Fruit fly (Drosophila melanogaster): ENCODE measurements around the gene D2hgdh.

The D2hgdh gene

dm6 chrX:2123965-2124688 is 17.2 kb upstream of the D2hgdh start (continued):
- peak; percentile 95 for TF ChIP-seq unpg (GFP tag; optimal IDR thresholded peaks at IDR 0.05)
- TF ChIP-seq stc (GFP tag; IDR thresholded peaks at IDR 0.05): peak; percentile 89
- peak; percentile 80 for TF ChIP-seq Atf-2 (GFP tag; optimal IDR thresholded peaks at IDR 0.05)
- TF ChIP-seq CG7839 (tag; optimal IDR thresholded peaks at IDR 0.05): peak; percentile 99
- peak; percentile 95 for TF ChIP-seq sug (tag; optimal IDR thresholded peaks at IDR 0.05)
- TF ChIP-seq zf30C (GFP tag; optimal IDR thresholded peaks at IDR 0.05): peak; percentile 35
- TF ChIP-seq gt (GFP tag; IDR thresholded peaks at IDR 0.05): peak; percentile 83
- peak; percentile 96 for TF ChIP-seq CG6689 (GFP tag; IDR thresholded peaks at IDR 0.05)
- peak; percentile 70 to 86 for TF ChIP-seq chif (GFP tag; optimal IDR thresholded peaks at IDR 0.05)
- no peak for TF ChIP-seq bbx (GFP tag; IDR thresholded peaks at IDR 0.05; ENCODE audit: partially characterized antibody)
- peak; percentile 92 for TF ChIP-seq Chrac-16 (GFP tag; optimal IDR thresholded peaks at IDR 0.05)
- peak; percentile 91 for TF ChIP-seq E2f1 (GFP tag; IDR thresholded peaks at IDR 0.05)
- TF ChIP-seq CG12744 (GFP tag; optimal IDR thresholded peaks at IDR 0.05): peak; percentile 22
- peak; percentile 83 for TF ChIP-seq jumu (GFP tag; optimal IDR thresholded peaks at IDR 0.05)
- peak; percentile 65 for TF ChIP-seq sens-2 (GFP tag; IDR thresholded peaks at IDR 0.05)
- peak; percentile 93 for TF ChIP-seq CG12942 (GFP tag; optimal IDR thresholded peaks at IDR 0.05)
- TF ChIP-seq pita (GFP tag; optimal IDR thresholded peaks at IDR 0.05): no peak
- TF ChIP-seq Antp (GFP tag; optimal IDR thresholded peaks at IDR 0.05): peak; percentile 90
- peak; percentile 8 for TF ChIP-seq CG7745 (tag; optimal IDR thresholded peaks at IDR 0.05)
- peak; percentile 81 for TF ChIP-seq corto (GFP tag; optimal IDR thresholded peaks at IDR 0.05)
- peak; percentile 96 for TF ChIP-seq caup (GFP tag; optimal IDR thresholded peaks at IDR 0.05; ENCODE audit: severe bottlenecking)
- TF ChIP-seq bab2 (GFP tag; optimal IDR thresholded peaks at IDR 0.05): peak; percentile 82
- TF ChIP-seq CG4707 (GFP tag; optimal IDR thresholded peaks at IDR 0.05): peak; percentile 83
- peak; percentile 99 for TF ChIP-seq CG8924 (tag; optimal IDR thresholded peaks at IDR 0.05)
- TF ChIP-seq CG2875 (GFP tag; optimal IDR thresholded peaks at IDR 0.05): peak; percentile 97
- TF ChIP-seq trem (tag; optimal IDR thresholded peaks at IDR 0.05): peak; percentile 96
- peak; percentile 93 for TF ChIP-seq CG14441 (GFP tag; IDR thresholded peaks at IDR 0.05)
- TF ChIP-seq Rfx (GFP tag; IDR thresholded peaks at IDR 0.05): peak; percentile 91
- TF ChIP-seq CG18764 (GFP tag; optimal IDR thresholded peaks at IDR 0.05): peak; percentile 92
- TF ChIP-seq Dref (GFP tag; IDR thresholded peaks at IDR 0.05): peak; percentile 36; the same call in 1 of the 2 replicates
- peak; percentile 67; the same call in 1 of the 2 replicates for TF ChIP-seq bowl (GFP tag; IDR thresholded peaks at IDR 0.05)
- peak; percentile 76 for TF ChIP-seq pum (GFP tag; optimal IDR thresholded peaks at IDR 0.05)
- TF ChIP-seq pan (optimal IDR thresholded peaks at IDR 0.05): no peak
- TF ChIP-seq pan (GFP tag; optimal IDR thresholded peaks at IDR 0.05 in 1 of 2, IDR thresholded peaks at IDR 0.05 in 1 of 2): peak in 1 of 2 experiments; percentile 90
- peak; percentile 67; the same call in 1 of the 2 replicates for TF ChIP-seq Doc2 (GFP tag; IDR thresholded peaks at IDR 0.05)
- peak; percentile 96 for TF ChIP-seq CG17385 (GFP tag; optimal IDR thresholded peaks at IDR 0.05)
- peak; percentile 100 for TF ChIP-seq CG18262 (tag; optimal IDR thresholded peaks at IDR 0.05)
- TF ChIP-seq Bgb (GFP tag; IDR thresholded peaks at IDR 0.05; ENCODE audit: partially characterized antibody): no peak
- peak; percentile 91 for TF ChIP-seq ase (GFP tag; IDR thresholded peaks at IDR 0.05)
- peak; percentile 75 for TF ChIP-seq toy (GFP tag; IDR thresholded peaks at IDR 0.05)
- TF ChIP-seq CG13894 (tag; optimal IDR thresholded peaks at IDR 0.05): peak; percentile 86
- TF ChIP-seq CG1602 (GFP tag; optimal IDR thresholded peaks at IDR 0.05): peak; percentile 95
- TF ChIP-seq CG13624 (GFP tag; optimal IDR thresholded peaks at IDR 0.05): peak; percentile 54
- peak; percentile 28 for TF ChIP-seq luna (GFP tag; optimal IDR thresholded peaks at IDR 0.05)
- TF ChIP-seq pho (GFP tag; optimal IDR thresholded peaks at IDR 0.05): peak; percentile 72
- TF ChIP-seq CG10654 (GFP tag; optimal IDR thresholded peaks at IDR 0.05): peak; percentile 96
- TF ChIP-seq Ada2b (GFP tag; IDR thresholded peaks at IDR 0.05): peak; percentile 89
- peak; percentile 81 for TF ChIP-seq fu2 (GFP tag; optimal IDR thresholded peaks at IDR 0.05)
- peak; percentile 41 for TF ChIP-seq bigmax (GFP tag; optimal IDR thresholded peaks at IDR 0.05)
- TF ChIP-seq Dad (GFP tag; optimal IDR thresholded peaks at IDR 0.05): peak; percentile 76
